Fruit fly (Drosophila melanogaster) whole organism, embryonic: ENCODE data around the gene FipoQ.

Source experiments
- Awh ChIP-seq: fragments of 200-800 bp; sonication (Bioruptor generic); IDR thresholded peaks from 2 replicates; pipeline ENCODE4, ENCODE4 v1.3.6; 2022; ENCODE audit warnings: missing biosample characterization, missing genetic modification characterization
- Blimp-1 ChIP-seq: fragments of 200-800 bp; sonication (Bioruptor generic); optimal IDR thresholded peaks from 3 replicates; lab custom pipeline; 2018; ENCODE audit warnings: missing biosample characterization, missing genetic modification characterization, mild to moderate bottlenecking, moderate library complexity, missing genetic modification reagents
- CG10274 ChIP-seq: fragments of 200-800 bp; sonication (Bioruptor generic); optimal IDR thresholded peaks from 3 replicates; lab custom pipeline; 2017; ENCODE audit warnings: missing biosample characterization, mild to moderate bottlenecking, missing genetic modification characterization
- CG10543 ChIP-seq: fragments of 200-800 bp; sonication (Bioruptor generic); optimal IDR thresholded peaks from 3 replicates; lab custom pipeline; 2017; ENCODE audit warnings: missing biosample characterization, mild to moderate bottlenecking, missing genetic modification characterization, moderate library complexity
- CG10565 ChIP-seq: fragments of 200-800 bp; sonication (Bioruptor generic); optimal IDR thresholded peaks from 3 replicates; lab custom pipeline; 2016; ENCODE audit warnings: missing biosample characterization, mild to moderate bottlenecking, missing genetic modification characterization
- CG10979 ChIP-seq: fragments of 200-800 bp; sonication (Bioruptor generic); optimal IDR thresholded peaks from 2 replicates; lab custom pipeline; 2018; ENCODE audit warnings: missing biosample characterization, mild to moderate bottlenecking, missing genetic modification characterization, moderate library complexity
- CG12769 ChIP-seq: fragments of 200-800 bp; sonication (Bioruptor generic); optimal IDR thresholded peaks from 2 replicates; lab custom pipeline; 2019; ENCODE audit warnings: missing biosample characterization, mild to moderate bottlenecking, missing genetic modification characterization, moderate library complexity
- CG13424 ChIP-seq: fragments of 200-800 bp; sonication (Bioruptor generic); optimal IDR thresholded peaks from 2 replicates; lab custom pipeline; 2019; ENCODE audit warnings: missing biosample characterization, mild to moderate bottlenecking, missing genetic modification characterization, moderate library complexity
- CG15269 ChIP-seq: fragments of 200-800 bp; sonication (Bioruptor generic); optimal IDR thresholded peaks from 2 replicates; lab custom pipeline; 2018; ENCODE audit warnings: missing biosample characterization, mild to moderate bottlenecking, missing genetic modification characterization, moderate library complexity
- CG17361 ChIP-seq: fragments of 200-800 bp; sonication (Bioruptor generic); IDR thresholded peaks from 3 replicates; pipeline ENCODE4 v1.3.6; 2022; ENCODE audit warnings: missing biosample characterization, missing genetic modification characterization
- CG18476 ChIP-seq: fragments of 200-800 bp; sonication (Bioruptor generic); optimal IDR thresholded peaks from 2 replicates; lab custom pipeline; 2016; ENCODE audit warnings: missing biosample characterization, mild to moderate bottlenecking, missing genetic modification characterization
- CG2199 ChIP-seq: fragments of 200-800 bp; sonication (Bioruptor generic); IDR thresholded peaks from 3 replicates; pipeline ENCODE4 v1.3.6; 2022; ENCODE audit warnings: missing biosample characterization, missing genetic modification characterization
- CG7987 ChIP-seq: fragments of 200-800 bp; sonication (Bioruptor generic); optimal IDR thresholded peaks from 2 replicates; lab custom pipeline; 2018; ENCODE audit warnings: missing biosample characterization, mild to moderate bottlenecking, missing genetic modification characterization, moderate library complexity
- CG8281 ChIP-seq: fragments of 200-800 bp; sonication (Bioruptor generic); optimal IDR thresholded peaks from 2 replicates; lab custom pipeline; 2018; ENCODE audit warnings: missing biosample characterization, mild to moderate bottlenecking, missing genetic modification characterization, moderate library complexity
- Dfd ChIP-seq, 2 experiments: fragments of >200 bp; optimal IDR thresholded peaks; 2 replicates each; lab custom pipeline; 2017; ENCODE audit warnings: missing biosample characterization in 2 of 2, missing genetic modification characterization in 2 of 2
- Drgx ChIP-seq: fragments of 200-800 bp; sonication (Bioruptor generic); IDR thresholded peaks from 2 replicates; pipeline ENCODE4 v1.3.6; 2022; ENCODE audit warnings: missing biosample characterization, missing genetic modification characterization
- Med ChIP-seq: fragments of 200-800 bp; sonication (Bioruptor generic); peaks from one replicate; lab custom pipeline; 2016; ENCODE audit warnings: missing biosample characterization, missing genetic modification characterization, mild to moderate bottlenecking, inconsistent platforms, moderate library complexity
- Nf-YC ChIP-seq: fragments of 200-800 bp; optimal IDR thresholded peaks from 3 replicates; lab custom pipeline; 2019; ENCODE audit warnings: missing biosample characterization, mild to moderate bottlenecking, missing genetic modification characterization, moderate library complexity
- Rx ChIP-seq: fragments of 200-800 bp; sonication (Bioruptor generic); IDR thresholded peaks from 2 replicates; pipeline ENCODE4 v1.3.6; 2022; ENCODE audit warnings: missing biosample characterization, missing genetic modification characterization
- Scr ChIP-seq: fragments of 200-800 bp; sonication (Bioruptor generic); IDR thresholded peaks from 2 replicates; pipeline ENCODE4 v1.3.6; 2022; ENCODE audit warnings: missing biosample characterization, missing genetic modification characterization; ENCODE audit not compliant: partially characterized antibody
- Six4 ChIP-seq: fragments of 200-800 bp; sonication (Bioruptor generic); optimal IDR thresholded peaks from 2 replicates; lab custom pipeline; 2016; ENCODE audit warnings: missing biosample characterization, missing genetic modification characterization
- Sry-β ChIP-seq: fragments of 200-800 bp; sonication (Bioruptor generic); optimal IDR thresholded peaks from 2 replicates; lab custom pipeline; 2018; ENCODE audit warnings: missing biosample characterization, mild to moderate bottlenecking, missing genetic modification characterization, moderate library complexity
- Vsx1 ChIP-seq: fragments of 200-800 bp; sonication (Bioruptor generic); optimal IDR thresholded peaks from 2 replicates; lab custom pipeline; 2017; ENCODE audit warnings: missing biosample characterization, mild to moderate bottlenecking, missing genetic modification characterization, missing genetic modification reagents
- abd-A ChIP-seq: fragments of 200-800 bp; sonication (Bioruptor generic); optimal IDR thresholded peaks from 3 replicates; lab custom pipeline; 2019; ENCODE audit warnings: missing biosample characterization, mild to moderate bottlenecking, missing genetic modification characterization, moderate library complexity
- cato ChIP-seq: fragments of 200-800 bp; sonication (Bioruptor generic); optimal IDR thresholded peaks from 2 replicates; lab custom pipeline; 2016; ENCODE audit warnings: missing biosample characterization, missing genetic modification characterization, borderline replicate concordance
- chinmo ChIP-seq: fragments of 200-800 bp; sonication (Bioruptor generic); IDR thresholded peaks from 4 replicates; pipeline ENCODE4 v1.3.6; 2022; ENCODE audit warnings: missing biosample characterization, missing genetic modification characterization; ENCODE audit not compliant: partially characterized antibody
- crol ChIP-seq: fragments of 200-800 bp; sonication (Bioruptor generic); IDR thresholded peaks from 2 replicates; pipeline ENCODE4 v1.3.6; 2022; ENCODE audit warnings: missing biosample characterization, missing genetic modification characterization
- da ChIP-seq: fragments of 200-800 bp; sonication (Bioruptor generic); optimal IDR thresholded peaks from 2 replicates; lab custom pipeline; 2016; ENCODE audit warnings: missing biosample characterization, missing genetic modification characterization
- fd102C ChIP-seq: fragments of 200-800 bp; sonication (Bioruptor generic); optimal IDR thresholded peaks from 2 replicates; lab custom pipeline; 2018; ENCODE audit warnings: missing biosample characterization, mild to moderate bottlenecking, missing genetic modification characterization, moderate library complexity
- grau ChIP-seq: fragments of 200-800 bp; optimal IDR thresholded peaks from 3 replicates; lab custom pipeline; 2019; ENCODE audit warnings: missing biosample characterization, mild to moderate bottlenecking, missing genetic modification characterization, moderate library complexity
- hth ChIP-seq: fragments of >200 bp; optimal IDR thresholded peaks from 2 replicates; lab custom pipeline; 2017; ENCODE audit warnings: inconsistent platforms
- oc ChIP-seq: fragments of 200-800 bp; sonication (Bioruptor generic); optimal IDR thresholded peaks from 2 replicates; lab custom pipeline; 2018; ENCODE audit warnings: missing biosample characterization, mild to moderate bottlenecking, missing genetic modification characterization, moderate library complexity
- p53 ChIP-seq: fragments of 200-800 bp; sonication (Bioruptor generic); optimal IDR thresholded peaks from 2 replicates; lab custom pipeline; 2016; ENCODE audit warnings: missing biosample characterization, missing genetic modification characterization
- row ChIP-seq: fragments of 200-800 bp; sonication (Bioruptor generic); IDR thresholded peaks from 3 replicates; pipeline ENCODE4 v1.3.6; 2022; ENCODE audit warnings: missing biosample characterization, missing genetic modification characterization
- run ChIP-seq: fragments of 200-800 bp; sonication (Bioruptor generic); optimal IDR thresholded peaks from 3 replicates; lab custom pipeline; 2018; ENCODE audit warnings: missing biosample characterization, mild to moderate bottlenecking, missing genetic modification characterization
- sd ChIP-seq: fragments of 200-800 bp; sonication (Bioruptor generic); optimal IDR thresholded peaks from 3 replicates; lab custom pipeline; 2018; ENCODE audit warnings: missing biosample characterization, mild to moderate bottlenecking, missing genetic modification characterization, moderate library complexity
- sens ChIP-seq: fragments of 200-800 bp; sonication (Bioruptor generic); peaks from one replicate; lab custom pipeline; 2016; ENCODE audit warnings: missing biosample characterization, missing genetic modification characterization
- tio ChIP-seq: fragments of 200-800 bp; sonication (Bioruptor generic); optimal IDR thresholded peaks from 2 replicates; lab custom pipeline; 2017; ENCODE audit warnings: missing biosample characterization, missing genetic modification characterization, inconsistent platforms
- twi ChIP-seq: fragments of 200-800 bp; optimal IDR thresholded peaks from 2 replicates; lab custom pipeline; 2019; ENCODE audit warnings: missing biosample characterization, mild to moderate bottlenecking, missing genetic modification characterization, moderate library complexity
- vvl ChIP-seq: fragments of 200-800 bp; sonication (Bioruptor generic); IDR thresholded peaks from 2 replicates; pipeline ENCODE4 v1.3.6; 2022; ENCODE audit warnings: missing biosample characterization, missing genetic modification characterization
- zfh1 ChIP-seq: fragments of 200-800 bp; sonication (Bioruptor generic); IDR thresholded peaks from 3 replicates; pipeline ENCODE4 v1.3.6; 2022; ENCODE audit warnings: missing biosample characterization, missing genetic modification characterization

Gene FipoQ

dm6 chr3R:29506581-29506980, 12.0 kb downstream of the FipoQ start (continued):
- TF ChIP-seq Drgx (GFP tag; lab: Robert Waterston, UW) (peak; percentile 33; the same call in 1 of the 2 replicates), CG10543 (GFP tag; lab: Kevin White, UChicago) (no peak), CG10979 (tag; lab: Kevin White, UChicago) (no peak), Awh (GFP tag; lab: Robert Waterston, UW) (0 out of 2 replicates have a peak, but pooled peaks have one; percentile 42)
- TF ChIP-seq, all 482 proteins: peak for 11

DNA sequence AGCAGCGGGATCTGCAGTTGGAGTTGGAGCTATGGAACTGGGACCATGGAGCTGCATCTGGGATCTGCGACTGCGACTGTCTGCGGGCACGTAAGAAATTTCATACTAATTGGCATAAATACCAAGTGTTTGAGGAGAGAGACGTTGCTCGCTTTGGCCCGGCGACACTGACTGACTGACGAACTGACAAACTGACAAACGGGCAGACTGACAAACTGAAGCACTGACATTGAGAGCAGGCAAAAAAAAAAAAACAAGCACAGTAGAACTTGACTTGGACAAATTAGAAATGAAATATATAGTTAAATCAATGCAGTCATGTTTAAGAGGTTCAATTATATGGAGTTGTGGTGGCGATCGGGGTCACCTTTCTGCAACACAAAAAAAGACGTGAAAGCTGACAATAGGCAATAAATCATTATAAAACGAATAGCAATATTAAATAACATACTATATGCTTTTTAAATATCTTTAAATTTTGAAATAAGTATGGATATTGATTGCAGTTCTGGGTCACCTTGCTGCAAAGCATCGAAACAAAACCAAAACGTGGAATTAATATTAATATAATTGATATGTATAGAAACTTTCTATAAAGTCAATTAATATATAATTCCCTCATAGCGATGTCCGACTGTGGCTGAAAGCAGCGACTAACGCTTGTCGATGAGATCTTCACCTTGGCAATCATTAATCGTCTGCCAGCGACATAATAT, 14.1 kb downstream of the FipoQ start:
- TF ChIP-seq cato (GFP tag; lab: Kevin White, UChicago) (no peak), grau (tag; lab: Kevin White, UChicago) (peak; percentile 56), CG8281 (peak; percentile 97), zfh1 (GFP tag; lab: Robert Waterston, UW) (no peak), CG7987 (GFP tag; lab: Kevin White, UChicago) (no peak), CG17361 (GFP tag; lab: Robert Waterston, UW) (0 out of 3 replicates have a peak, but pooled peaks have one; percentile 17), Scr (GFP tag; lab: Robert Waterston, UW) (no peak), hth (lab: Kevin White, UChicago) (no peak)
- TF ChIP-seq, all 482 proteins: peak for 3

DNA sequence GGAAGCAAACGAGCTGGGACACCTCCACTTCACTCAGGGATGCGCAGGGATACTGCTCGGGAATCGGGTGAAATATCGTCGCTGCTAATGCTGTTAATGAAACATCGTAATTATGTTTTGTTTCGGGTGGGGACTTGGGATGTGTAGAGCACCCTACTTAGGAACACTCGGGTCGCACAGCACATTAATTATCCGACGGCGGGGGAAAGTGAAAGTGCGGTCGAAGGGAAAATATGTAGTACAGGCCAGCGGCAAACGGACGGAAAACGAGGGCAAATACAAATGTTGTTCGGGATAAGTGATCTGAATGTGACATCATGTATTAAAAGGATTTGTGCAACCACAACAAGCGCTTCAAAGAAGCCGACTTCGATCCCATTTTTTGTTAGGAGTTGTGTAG, 16.9 kb downstream of the FipoQ start:
- TF ChIP-seq hth (lab: Kevin White, UChicago) (peak; percentile 26), Rx (GFP tag; lab: Robert Waterston, UW) (no peak), CG10274 (GFP tag; lab: Kevin White, UChicago) (peak; percentile 63), Blimp-1 (GFP tag; lab: Kevin White, UChicago) (peak; percentile 51), CG13424 (tag; lab: Kevin White, UChicago) (no peak), sens (GFP tag; lab: Kevin White, UChicago) (peak; percentile 67), twi (tag; lab: Kevin White, UChicago) (peak; percentile 25), crol (GFP tag; lab: Robert Waterston, UW) (0 out of 2 replicates have a peak, but pooled peaks have one; percentile 17), CG18476 (GFP tag; lab: Kevin White, UChicago) (peak; percentile 20)

DNA sequence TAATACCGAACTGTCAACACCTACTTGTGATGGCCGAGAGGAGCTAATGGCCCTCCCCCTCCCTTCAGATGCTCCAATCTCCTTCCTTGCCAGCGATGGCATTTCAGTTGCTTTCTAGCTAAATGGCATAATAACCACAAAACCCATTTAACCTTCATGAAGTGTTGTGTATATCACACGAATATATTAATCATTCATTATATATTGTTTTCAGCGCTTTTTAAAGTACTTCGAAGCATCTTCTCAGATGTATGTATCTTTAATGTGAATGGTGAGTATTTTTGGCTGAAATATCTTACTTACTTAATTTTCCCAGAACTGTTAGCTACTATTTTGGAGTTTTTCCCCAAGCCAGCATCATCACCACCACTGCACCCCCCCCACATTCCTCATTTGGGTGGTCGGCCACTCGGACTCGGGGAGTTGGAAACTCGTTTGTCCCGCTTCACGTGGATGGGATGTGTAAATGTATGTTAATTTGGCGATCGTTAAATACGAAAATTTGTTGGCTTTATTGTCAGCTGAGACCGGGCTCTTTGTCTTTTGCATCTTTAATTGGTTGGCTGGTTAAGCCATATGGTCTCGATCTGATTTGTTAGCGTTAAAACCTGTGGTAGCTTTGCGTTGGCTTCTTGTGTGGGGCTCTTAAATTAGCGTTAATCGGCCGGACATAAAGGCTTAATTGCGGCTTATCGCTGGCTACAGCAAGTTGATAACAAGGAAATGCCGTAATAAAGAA, 17.9 kb downstream of the FipoQ start:
- TF ChIP-seq fd102C (GFP tag; lab: Kevin White, UChicago) = no peak
- peak; percentile 51 for TF ChIP-seq CG12769 (tag; lab: Kevin White, UChicago)
- peak; percentile 37 for TF ChIP-seq run (tag; lab: Kevin White, UChicago)
- peak; percentile 96 for TF ChIP-seq abd-A
- peak; percentile 36 for TF ChIP-seq Vsx1
- peak; percentile 0 for TF ChIP-seq CG15269 (tag; lab: Kevin White, UChicago)
- peak; percentile 95 for TF ChIP-seq Awh (GFP tag; lab: Robert Waterston, UW)
- no peak for TF ChIP-seq tio (GFP tag; lab: Kevin White, UChicago)
- TF ChIP-seq CG2199 (GFP tag; lab: Robert Waterston, UW) = no peak
- TF ChIP-seq Sry-β (GFP tag; lab: Kevin White, UChicago) = peak; percentile 88
- TF ChIP-seq Dfd (GFP tag; optimal IDR thresholded peaks at IDR 0.05; lab: Kevin White, UChicago) = no peak
- TF ChIP-seq sd (tag; lab: Kevin White, UChicago) = peak; percentile 50
- TF ChIP-seq da (GFP tag; lab: Kevin White, UChicago) = no peak
- TF ChIP-seq oc (tag; lab: Kevin White, UChicago) = peak; percentile 60
- peak; percentile 55 for TF ChIP-seq row (GFP tag; lab: Robert Waterston, UW)
- peak; percentile 68; the same call in 1 of the 4 replicates for TF ChIP-seq chinmo (GFP tag; lab: Robert Waterston, UW)
- TF ChIP-seq Six4 (GFP tag; lab: Kevin White, UChicago) = no peak
- peak; percentile 87 for TF ChIP-seq vvl (GFP tag; lab: Robert Waterston, UW)
- TF ChIP-seq Nf-YC = peak; percentile 16
- peak; percentile 4 for TF ChIP-seq Med (GFP tag; lab: Kevin White, UChicago)
- TF ChIP-seq CG10565 (GFP tag; lab: Kevin White, UChicago) = no peak
- no peak for TF ChIP-seq p53 (GFP tag; lab: Kevin White, UChicago)
- peak; percentile 54 for TF ChIP-seq crol (GFP tag; lab: Robert Waterston, UW)
- TF ChIP-seq, all 482 proteins: peak for 15
